Fruit fly (Drosophila melanogaster): ENCODE measurements around the gene CG34027.

Gene CG34027

dm6 chr3R:25054451-25055188 lies 54.2 kb downstream of the CG34027 start, which contains the start of gene CG31109 (continued):
- TF ChIP-seq CG32532 (GFP tag; IDR thresholded peaks at IDR 0.05) = peak; percentile 31; the same call in 1 of the 2 replicates
- TF ChIP-seq CG11093 (GFP tag; IDR thresholded peaks at IDR 0.05) = no peak
- TF ChIP-seq Fer1 (GFP tag; optimal IDR thresholded peaks at IDR 0.05) = peak; percentile 7
- no peak for TF ChIP-seq CG9932 (GFP tag; IDR thresholded peaks at IDR 0.05)
- peak; percentile 10 for TF ChIP-seq CG15479 (GFP tag; optimal IDR thresholded peaks at IDR 0.05)
- TF ChIP-seq zfh1 (GFP tag; IDR thresholded peaks at IDR 0.05) = no peak
- TF ChIP-seq BtbVII (GFP tag; optimal IDR thresholded peaks at IDR 0.05) = no peak
- TF ChIP-seq knrl (GFP tag; IDR thresholded peaks at IDR 0.05; ENCODE audit: partially characterized antibody) = no peak
- 0 out of 3 replicates have a peak, but pooled peaks have one; percentile 42 for TF ChIP-seq Dbx (GFP tag; IDR thresholded peaks at IDR 0.05)
- no peak for TF ChIP-seq so (GFP tag; IDR thresholded peaks at IDR 0.05)
- TF ChIP-seq HLH4C (GFP tag; IDR thresholded peaks at IDR 0.05; ENCODE audit: partially characterized antibody) = peak; percentile 40; the same call in 1 of the 3 replicates
- peak; percentile 24 for TF ChIP-seq CG2678 (tag; optimal IDR thresholded peaks at IDR 0.05)
- TF ChIP-seq CG15601 (tag; optimal IDR thresholded peaks at IDR 0.05) = peak; percentile 36
- TF ChIP-seq CG8290 (GFP tag; optimal IDR thresholded peaks at IDR 0.05) = peak; percentile 84
- TF ChIP-seq CG8290 (tag; optimal IDR thresholded peaks at IDR 0.05) = peak; percentile 73 to 89
- no peak for TF ChIP-seq CG6683 (GFP tag; optimal IDR thresholded peaks at IDR 0.05)
- TF ChIP-seq CG4707 (GFP tag; optimal IDR thresholded peaks at IDR 0.05) = no peak
- TF ChIP-seq gcm2 (GFP tag; optimal IDR thresholded peaks at IDR 0.05) = no peak
- TF ChIP-seq Deaf1 (tag; optimal IDR thresholded peaks at IDR 0.05) = no peak
- peak; percentile 26 for TF ChIP-seq CG10543 (GFP tag; optimal IDR thresholded peaks at IDR 0.05)
- peak; percentile 2 for TF ChIP-seq CG9727 (GFP tag; optimal IDR thresholded peaks at IDR 0.05)
- no peak for TF ChIP-seq CG30431 (GFP tag; optimal IDR thresholded peaks at IDR 0.05)
- TF ChIP-seq Fer2 (tag; optimal IDR thresholded peaks at IDR 0.05) = no peak
- no peak for TF ChIP-seq CG1529 (GFP tag; optimal IDR thresholded peaks at IDR 0.05)
- TF ChIP-seq pum (GFP tag; optimal IDR thresholded peaks at IDR 0.05) = peak; percentile 26
- TF ChIP-seq CG13624 (GFP tag; optimal IDR thresholded peaks at IDR 0.05) = peak; percentile 42
- peak; percentile 5 for TF ChIP-seq CG8388 (GFP tag; optimal IDR thresholded peaks at IDR 0.05)
- peak; percentile 67 for TF ChIP-seq CG8924 (tag; optimal IDR thresholded peaks at IDR 0.05)
- TF ChIP-seq al (GFP tag; IDR thresholded peaks at IDR 0.05) = no peak
- peak; percentile 35; the same call in 1 of the 2 replicates for TF ChIP-seq H2.0 (GFP tag; IDR thresholded peaks at IDR 0.05)
- TF ChIP-seq CG14710 (tag; optimal IDR thresholded peaks at IDR 0.05) = peak; percentile 70
- TF ChIP-seq Nf-YB (GFP tag; optimal IDR thresholded peaks at IDR 0.05) = no peak
- peak; percentile 61 for TF ChIP-seq CG13287 (GFP tag; IDR thresholded peaks at IDR 0.05; ENCODE audit: partially characterized antibody)
- TF ChIP-seq cad (GFP tag; optimal IDR thresholded peaks at IDR 0.05) = no peak
- no peak for TF ChIP-seq CG17912 (GFP tag; optimal IDR thresholded peaks at IDR 0.05)
- TF ChIP-seq bcd (GFP tag; optimal IDR thresholded peaks at IDR 0.05) = no peak
- no peak for TF ChIP-seq ac (GFP tag; optimal IDR thresholded peaks at IDR 0.05)
- TF ChIP-seq HHEX (GFP tag; optimal IDR thresholded peaks at IDR 0.05) = no peak
- TF ChIP-seq CG14965 (GFP tag; optimal IDR thresholded peaks at IDR 0.05; ENCODE audit: borderline replicate concordance) = no peak
- no peak for TF ChIP-seq Mes4 (GFP tag; optimal IDR thresholded peaks at IDR 0.05)
- no peak for TF ChIP-seq CG3995 (GFP tag; optimal IDR thresholded peaks at IDR 0.05)
- TF ChIP-seq grau (tag; optimal IDR thresholded peaks at IDR 0.05) = peak; percentile 39
- peak; percentile 26 for TF ChIP-seq sd (tag; optimal IDR thresholded peaks at IDR 0.05)
- no peak for TF ChIP-seq exex (tag; optimal IDR thresholded peaks at IDR 0.05)
- TF ChIP-seq CG31388 (GFP tag; optimal IDR thresholded peaks at IDR 0.05) = no peak
- TF ChIP-seq fd102C (GFP tag; optimal IDR thresholded peaks at IDR 0.05) = no peak
- TF ChIP-seq Dll (GFP tag; IDR thresholded peaks at IDR 0.05; ENCODE audit: partially characterized antibody) = peak; percentile 50; the same call in 1 of the 4 replicates
- TF ChIP-seq CG12391 (tag; optimal IDR thresholded peaks at IDR 0.05) = peak; percentile 46

Measured in whole organism, embryonic.